Worm (Caenorhabditis elegans) whole organism, late embryonic: ENCODE data around the gene srt-28.

Source experiments
- ceh-45 ChIP-seq: fragments of 200-800 bp; sonication (Bioruptor generic); IDR thresholded peaks from 2 replicates; pipeline ENCODE4 v1.3.6; 2022; ENCODE audit warnings: missing genetic modification reagents, missing genetic modification characterization, missing compliant biosample characterization
- dmd-4 ChIP-seq: sonication (generic microtip); optimal IDR thresholded peaks from 2 replicates; lab custom pipeline; 2016; ENCODE audit warnings: borderline replicate concordance, missing genetic modification characterization, missing compliant biosample characterization
- hlh-30 ChIP-seq: sonication (generic microtip); optimal IDR thresholded peaks from 2 replicates; lab custom pipeline; 2017; ENCODE audit warnings: antibody characterized with exemption, missing genetic modification characterization, missing compliant biosample characterization; ENCODE audit not compliant: insufficient read depth
- unc-55 ChIP-seq: sonication (generic microtip); optimal IDR thresholded peaks from 2 replicates; lab custom pipeline; 2017; ENCODE audit warnings: missing biosample characterization, missing genetic modification reagents, missing genetic modification characterization

DNA sequence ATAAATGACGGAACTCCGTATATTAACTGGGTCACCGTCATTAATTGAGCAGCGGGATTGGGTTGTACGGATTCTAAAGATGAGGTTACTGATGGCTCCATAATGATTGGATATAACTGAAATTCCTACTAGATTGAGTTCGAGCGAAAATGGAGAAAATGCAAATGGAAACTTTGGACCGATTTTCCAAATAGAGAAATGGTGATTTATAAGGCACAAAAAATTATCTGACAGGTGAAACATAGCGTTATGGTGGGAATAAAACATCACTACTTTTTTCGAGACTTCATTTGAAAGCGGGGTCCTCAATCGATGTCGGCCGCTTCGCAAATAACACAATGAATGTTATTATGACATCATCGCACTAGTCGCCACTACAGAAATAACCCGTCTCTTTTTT is 9.1 kb upstream of the srt-28 start, which contains the start of gene srg-60:
- TF ChIP-seq hlh-30 (tag; lab: Kevin White, UChicago): no peak
- no peak for TF ChIP-seq dmd-4 (tag; lab: Kevin White, UChicago)
- no peak for TF ChIP-seq ceh-45 (GFP tag; lab: Robert Waterston, UW)
- no peak for TF ChIP-seq unc-55 (GFP tag; lab: Kevin White, UChicago)
